Fruit fly (Drosophila melanogaster) whole organism: Measurements from ENCODE around the gene Pif1A.

Experiments used
- CG8478 ChIP-seq: fragments of >200 bp; optimal IDR thresholded peaks from 2 replicates; lab custom pipeline; 2018; ENCODE audit warnings: inconsistent platforms
- EcR ChIP-seq, 2 experiments: fragments of >200 bp; optimal IDR thresholded peaks; 2 replicates each; lab custom pipeline; 2017; ENCODE audit warnings: missing biosample characterization in 2 of 2, missing genetic modification characterization in 2 of 2, missing genetic modification reagents in 2 of 2
- pan ChIP-seq: fragments of >200 bp; optimal IDR thresholded peaks from 2 replicates; lab custom pipeline; 2017
- psq ChIP-seq: fragments of >200 bp; optimal IDR thresholded peaks from 2 replicates; lab custom pipeline; 2017
- usp ChIP-seq: fragments of >200 bp; optimal IDR thresholded peaks from 2 replicates; lab custom pipeline; 2017; ENCODE audit warnings: missing biosample characterization, missing genetic modification characterization, mixed read lengths

- TF ChIP-seq EcR (GFP tag; optimal IDR thresholded peaks at IDR 0.05; lab: Kevin White, UChicago) (no peak), psq (lab: Kevin White, UChicago) (no peak), CG8478 (lab: Kevin White, UChicago) (no peak), usp (GFP tag; lab: Kevin White, UChicago) (no peak), pan (lab: Kevin White, UChicago) (no peak)
Observed at dm6 chr3R:8814029-8814647, 13.2 kb upstream of the Pif1A start.
